Worm (Caenorhabditis elegans): Measurements from ENCODE around the gene apn-1.

Gene apn-1

DNA sequence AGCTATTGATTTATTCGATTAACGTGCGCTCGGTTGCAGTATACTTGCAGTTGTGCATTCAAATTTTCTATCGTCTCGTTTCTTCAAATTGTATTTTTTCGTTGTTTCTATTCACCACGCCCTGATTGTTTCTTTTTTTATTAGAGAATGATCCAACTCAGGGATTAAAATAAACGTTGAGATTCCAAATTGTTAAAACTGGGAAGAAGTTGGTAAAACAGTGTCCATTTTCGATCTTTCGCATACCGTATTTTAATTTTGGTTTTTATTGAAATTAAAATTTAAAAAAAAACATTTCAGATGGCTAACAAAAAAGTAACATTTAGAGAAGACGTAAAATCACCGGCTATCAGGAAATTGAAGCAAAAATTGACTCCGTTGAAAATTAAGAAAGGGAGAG is at the start of gene apn-1:
Gene apn-1, plus strand, starts transcription at position 301 of the 400 bp plus-strand sequence.
- no peak for TF ChIP-seq fkh-10 (GFP tag; optimal IDR thresholded peaks at IDR 0.05)
- TF ChIP-seq nhr-12 (tag; optimal IDR thresholded peaks at IDR 0.05), result no peak
- TF ChIP-seq elt-1 (tag; optimal IDR thresholded peaks at IDR 0.05), result no peak
- TF ChIP-seq elt-3 (tag; optimal IDR thresholded peaks at IDR 0.05), result no peak
- no peak for TF ChIP-seq nfya-1 (tag; optimal IDR thresholded peaks at IDR 0.05; ENCODE audit: insufficient read depth)
- TF ChIP-seq egl-5 (tag; optimal IDR thresholded peaks at IDR 0.05), result no peak
- TF ChIP-seq pqm-1 (tag; optimal IDR thresholded peaks at IDR 0.05), result no peak
- no peak for TF ChIP-seq nhr-77 (tag; optimal IDR thresholded peaks at IDR 0.05)
- no peak for TF ChIP-seq unc-39 (tag; optimal IDR thresholded peaks at IDR 0.05)
- TF ChIP-seq daf-12 (tag; optimal IDR thresholded peaks at IDR 0.05), result no peak

DNA sequence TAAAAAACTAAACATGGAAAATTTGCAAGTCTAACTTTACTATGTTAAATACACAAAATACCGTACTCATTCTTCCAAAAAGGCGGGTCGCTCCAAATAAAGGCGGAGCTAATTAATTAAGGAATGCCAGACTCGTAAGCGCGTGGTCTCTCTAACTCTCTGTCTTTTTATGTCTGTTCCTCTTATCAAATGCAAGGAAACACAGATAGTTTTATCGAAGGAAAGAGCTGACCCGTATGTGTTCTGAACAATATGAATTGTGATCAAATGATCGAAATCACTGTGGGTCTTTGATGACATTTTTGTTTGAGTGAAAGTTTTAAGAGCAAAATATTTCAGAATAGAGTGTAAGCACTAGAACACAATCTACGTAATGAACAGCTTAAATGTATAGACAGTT is 45.9 kb upstream of the apn-1 start:
- TF ChIP-seq nfya-1 (tag; optimal IDR thresholded peaks at IDR 0.05; ENCODE audit: insufficient read depth) (no peak), nhr-12 (tag; optimal IDR thresholded peaks at IDR 0.05) (no peak), lsy-12 (tag; optimal IDR thresholded peaks at IDR 0.05) (no peak), nhr-77 (tag; optimal IDR thresholded peaks at IDR 0.05) (no peak), aly-2 (tag; optimal IDR thresholded peaks at IDR 0.05) (no peak), pha-4 (tag; optimal IDR thresholded peaks at IDR 0.05) (peak; percentile 13), ZK546.5 (tag; optimal IDR thresholded peaks at IDR 0.05) (no peak), egl-27 (tag; optimal IDR thresholded peaks at IDR 0.05) (no peak), zag-1 (tag; optimal IDR thresholded peaks at IDR 0.05) (no peak), nhr-11 (tag; optimal IDR thresholded peaks at IDR 0.05) (no peak), pqm-1 (tag; optimal IDR thresholded peaks at IDR 0.05) (peak; percentile 75), fos-1 (tag; optimal IDR thresholded peaks at IDR 0.05) (no peak), nhr-76 (tag; optimal IDR thresholded peaks at IDR 0.05) (no peak), ama-1 (optimal IDR thresholded peaks at IDR 0.05) (no peak), unc-39 (tag; optimal IDR thresholded peaks at IDR 0.05) (no peak), fkh-2 (tag; optimal IDR thresholded peaks at IDR 0.05) (no peak), mml-1 (tag; optimal IDR thresholded peaks at IDR 0.05) (no peak), eor-1 (tag; optimal IDR thresholded peaks at IDR 0.05) (no peak), nhr-237 (tag; optimal IDR thresholded peaks at IDR 0.05) (no peak), nhr-23 (tag; optimal IDR thresholded peaks at IDR 0.05) (no peak), elt-2 (tag; optimal IDR thresholded peaks at IDR 0.05) (peak; percentile 86), elt-3 (tag; optimal IDR thresholded peaks at IDR 0.05) (no peak), elt-1 (tag; optimal IDR thresholded peaks at IDR 0.05) (no peak), snpc-4 (tag; optimal IDR thresholded peaks at IDR 0.05) (no peak), fkh-10 (GFP tag; optimal IDR thresholded peaks at IDR 0.05) (no peak), ztf-11 (tag; optimal IDR thresholded peaks at IDR 0.05) (no peak), R02D3.7 (tag; optimal IDR thresholded peaks at IDR 0.05) (no peak)

DNA sequence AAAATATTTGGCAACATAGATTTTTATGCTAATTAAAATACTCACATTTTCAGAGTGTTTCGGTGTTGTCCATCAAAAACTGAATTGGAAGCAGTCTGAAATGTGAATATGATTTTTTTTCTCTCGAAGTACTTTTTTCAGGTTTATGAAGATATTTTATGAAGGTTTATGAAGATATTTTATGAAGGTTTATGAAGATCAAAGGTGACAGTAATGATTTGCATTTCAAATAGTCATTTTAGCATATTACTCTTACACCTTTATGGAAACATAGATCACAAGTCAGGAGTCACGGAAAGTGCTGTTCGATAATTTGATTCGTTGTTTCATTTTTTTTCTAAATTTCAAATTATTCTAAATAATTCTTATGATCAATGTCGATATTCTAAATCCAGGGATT is 43.2 kb upstream of the apn-1 start, which contains the start of gene pgp-11:
Gene pgp-11, minus strand, starts transcription at position 101 of the 400 bp plus-strand sequence.
- TF ChIP-seq ceh-9 (tag; optimal IDR thresholded peaks at IDR 0.05) (no peak), zag-1 (tag; optimal IDR thresholded peaks at IDR 0.05) (no peak), ZK546.5 (tag; optimal IDR thresholded peaks at IDR 0.05) (no peak), pqm-1 (tag; optimal IDR thresholded peaks at IDR 0.05) (no peak), skn-1 (tag; optimal IDR thresholded peaks at IDR 0.05) (no peak), R02D3.7 (tag; optimal IDR thresholded peaks at IDR 0.05) (no peak), hmg-11 (tag; optimal IDR thresholded peaks at IDR 0.05) (no peak), ceh-28 (tag; optimal IDR thresholded peaks at IDR 0.05) (no peak)

DNA sequence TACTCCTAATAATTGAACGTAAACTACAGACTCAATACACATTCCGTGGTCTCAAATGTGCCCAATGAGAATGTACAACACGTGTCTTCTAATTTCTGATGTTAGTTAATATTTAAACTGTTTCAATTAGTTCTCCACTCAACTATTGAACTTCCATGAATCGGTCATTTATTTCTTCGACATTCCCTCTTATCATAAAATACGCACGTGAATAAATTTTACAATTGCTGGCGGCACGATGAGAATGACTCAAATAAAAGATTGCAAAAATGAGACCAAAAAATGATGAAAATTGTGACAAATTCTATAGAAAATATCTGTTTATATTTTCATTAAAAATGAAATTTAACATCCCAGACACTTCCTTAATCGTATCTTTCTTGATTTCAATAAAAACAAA is 42.6 kb upstream of the apn-1 start:
- no peak for TF ChIP-seq daf-12 (tag; optimal IDR thresholded peaks at IDR 0.05)
- TF ChIP-seq pqm-1 (tag; optimal IDR thresholded peaks at IDR 0.05), result peak; percentile 70
- peak; percentile 27 for TF ChIP-seq elt-2 (tag; optimal IDR thresholded peaks at IDR 0.05)
- no peak for TF ChIP-seq nhr-25 (tag; optimal IDR thresholded peaks at IDR 0.05)
- TF ChIP-seq mml-1 (tag; optimal IDR thresholded peaks at IDR 0.05), result no peak
- TF ChIP-seq ceh-28 (tag; optimal IDR thresholded peaks at IDR 0.05), result no peak
- TF ChIP-seq ceh-82 (tag; optimal IDR thresholded peaks at IDR 0.05), result no peak
- no peak for TF ChIP-seq zag-1 (tag; optimal IDR thresholded peaks at IDR 0.05)
- TF ChIP-seq nhr-11 (tag; optimal IDR thresholded peaks at IDR 0.05), result no peak
- TF ChIP-seq jun-1 (tag; optimal IDR thresholded peaks at IDR 0.05), result no peak
- TF ChIP-seq nhr-23 (tag; optimal IDR thresholded peaks at IDR 0.05), result no peak
- TF ChIP-seq lin-15B (tag; optimal IDR thresholded peaks at IDR 0.05), result no peak
- TF ChIP-seq sea-2 (GFP tag; optimal IDR thresholded peaks at IDR 0.05), result no peak
- no peak for TF ChIP-seq fkh-10 (GFP tag; optimal IDR thresholded peaks at IDR 0.05)
- no peak for TF ChIP-seq nhr-67 (tag; optimal IDR thresholded peaks at IDR 0.05)
- TF ChIP-seq nhr-76 (tag; optimal IDR thresholded peaks at IDR 0.05), result no peak
